Worm (Caenorhabditis elegans) whole organism, L4/young adult: ENCODE results near the gene cyp-42A1.

Source experiments
- W03F9.2 ChIP-seq: fragments of 150-350 bp; optimal IDR thresholded peaks from 2 replicates; lab custom pipeline; 2014; ENCODE audit warnings: missing biosample characterization, missing genetic modification characterization
- him-1 ChIP-seq: sonication (generic microtip); optimal IDR thresholded peaks from 2 replicates; lab custom pipeline; 2016; ENCODE audit warnings: missing genotype, missing genetic modification reagents, missing genetic modification characterization, missing compliant biosample characterization

DNA sequence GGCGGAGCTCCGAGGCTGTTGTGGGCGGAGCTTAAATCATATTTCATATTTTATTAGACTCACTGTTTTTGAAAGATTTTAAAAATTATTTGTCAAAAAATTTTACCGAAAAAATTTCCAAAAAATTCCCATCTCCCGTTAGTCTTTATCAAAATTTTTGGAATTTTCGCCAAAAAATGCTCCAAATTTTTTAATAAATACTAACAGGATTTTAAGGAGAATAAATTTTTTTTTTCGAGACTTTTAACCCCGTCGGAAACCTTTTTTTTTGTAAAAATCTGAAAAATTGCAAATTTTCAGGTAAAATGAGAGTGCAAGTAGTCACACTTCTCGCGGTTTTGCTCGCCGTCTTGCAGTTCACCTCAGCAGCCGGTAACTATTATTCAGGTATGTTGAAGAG lies 8.4 kb upstream of the cyp-42A1 start, which contains the start of gene mihp-2:
- TF ChIP-seq W03F9.2 (tag; lab: Kevin White, UChicago), result no peak
- TF ChIP-seq him-1, result no peak
